Worm (Caenorhabditis elegans): ENCODE measurements around the gene ZK856.6.

The ZK856.6 gene

DNA sequence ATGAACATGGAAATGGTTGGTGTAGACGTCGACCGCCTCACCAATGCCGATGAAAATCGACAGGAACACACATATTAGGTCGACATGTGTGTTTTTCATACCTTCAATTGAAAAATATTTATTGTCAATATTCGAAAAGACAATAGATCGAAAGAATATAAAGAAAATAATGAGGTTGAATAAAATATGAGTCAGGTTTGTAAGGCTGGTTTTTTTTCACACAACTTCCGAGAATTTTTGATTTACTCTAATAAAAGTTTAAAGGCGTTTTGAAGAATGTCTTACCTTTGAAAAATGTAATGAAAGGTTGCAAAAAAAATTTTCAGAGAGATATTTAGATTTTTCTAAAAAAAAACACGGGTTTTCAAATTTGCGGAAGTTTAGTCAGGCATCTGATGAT is 24.8 kb upstream of the ZK856.6 start, which contains the start of gene egl-3:
Gene egl-3, minus strand, starts transcription at position 101 of the 400 bp plus-strand sequence.
- TF ChIP-seq ceh-82 (tag; optimal IDR thresholded peaks at IDR 0.05) = no peak
- no peak for TF ChIP-seq ama-1 (optimal IDR thresholded peaks at IDR 0.05)
- TF ChIP-seq lsy-12 (tag; optimal IDR thresholded peaks at IDR 0.05) = no peak
- no peak for TF ChIP-seq nhr-12 (tag; optimal IDR thresholded peaks at IDR 0.05)
- TF ChIP-seq pqm-1 (tag; optimal IDR thresholded peaks at IDR 0.05) = no peak
- TF ChIP-seq nhr-28 (tag; optimal IDR thresholded peaks at IDR 0.05) = no peak
- TF ChIP-seq fkh-2 (tag; optimal IDR thresholded peaks at IDR 0.05) = no peak
- TF ChIP-seq nhr-76 (tag; optimal IDR thresholded peaks at IDR 0.05) = no peak
- TF ChIP-seq ceh-9 (tag; optimal IDR thresholded peaks at IDR 0.05) = no peak
- no peak for TF ChIP-seq eor-1 (tag; optimal IDR thresholded peaks at IDR 0.05)
- no peak for TF ChIP-seq unc-62 (GFP tag; optimal IDR thresholded peaks at IDR 0.05)
- no peak for TF ChIP-seq mdl-1 (tag; optimal IDR thresholded peaks at IDR 0.05)
- TF ChIP-seq ceh-16 (tag; optimal IDR thresholded peaks at IDR 0.05) = no peak
- no peak for TF ChIP-seq daf-12 (tag; optimal IDR thresholded peaks at IDR 0.05)

DNA sequence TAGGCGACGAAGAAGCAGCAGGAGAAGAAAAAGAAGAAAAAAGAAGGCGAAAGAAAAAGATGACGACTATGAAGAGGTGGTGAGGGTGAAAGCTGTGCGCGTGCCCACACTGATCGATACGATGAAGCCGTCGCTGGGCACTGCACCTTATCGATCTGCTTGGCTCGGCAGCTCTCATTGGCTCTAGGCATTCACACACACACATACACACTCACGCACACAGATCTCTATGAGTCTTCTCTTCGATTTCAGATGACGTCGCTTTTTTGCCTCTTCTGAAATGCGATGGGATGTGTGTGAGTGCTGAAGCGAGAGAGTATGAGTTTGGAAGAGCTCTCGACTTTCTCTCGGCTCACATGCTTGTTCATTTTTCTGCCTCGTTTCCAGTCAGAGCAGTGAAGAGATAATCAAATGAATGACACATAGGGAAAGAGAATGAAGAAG is 23.8 kb upstream of the ZK856.6 start:
- peak; percentile 85 for TF ChIP-seq lin-39 (tag; optimal IDR thresholded peaks at IDR 0.05)
- peak; percentile 60 for TF ChIP-seq sea-2 (GFP tag; optimal IDR thresholded peaks at IDR 0.05)
- TF ChIP-seq unc-62 (GFP tag; optimal IDR thresholded peaks at IDR 0.05) = peak; percentile 66
- TF ChIP-seq ceh-28 (tag; optimal IDR thresholded peaks at IDR 0.05) = peak; percentile 88
- no peak for TF ChIP-seq ceh-82 (tag; optimal IDR thresholded peaks at IDR 0.05)
- peak; percentile 69 for TF ChIP-seq zag-1 (tag; optimal IDR thresholded peaks at IDR 0.05)
- TF ChIP-seq nhr-77 (tag; optimal IDR thresholded peaks at IDR 0.05) = no peak
- TF ChIP-seq hmg-11 (tag; optimal IDR thresholded peaks at IDR 0.05) = peak; percentile 91
- TF ChIP-seq snpc-4 (tag; optimal IDR thresholded peaks at IDR 0.05) = peak; percentile 35
- TF ChIP-seq egl-5 (tag; optimal IDR thresholded peaks at IDR 0.05) = peak; percentile 36
- peak; percentile 72 for TF ChIP-seq tbx-2 (tag; optimal IDR thresholded peaks at IDR 0.05)
- no peak for TF ChIP-seq eor-1 (tag; optimal IDR thresholded peaks at IDR 0.05)
- TF ChIP-seq lsy-12 (tag; optimal IDR thresholded peaks at IDR 0.05) = peak; percentile 57
- TF ChIP-seq fkh-10 (GFP tag; optimal IDR thresholded peaks at IDR 0.05) = peak; percentile 95
- TF ChIP-seq aly-2 (tag; optimal IDR thresholded peaks at IDR 0.05) = no peak
- TF ChIP-seq elt-1 (tag; optimal IDR thresholded peaks at IDR 0.05) = peak; percentile 55
- TF ChIP-seq nhr-11 (tag; optimal IDR thresholded peaks at IDR 0.05) = peak; percentile 79
- no peak for TF ChIP-seq egl-27 (tag; optimal IDR thresholded peaks at IDR 0.05)
- peak; percentile 47 for TF ChIP-seq lin-15B (tag; optimal IDR thresholded peaks at IDR 0.05)
- TF ChIP-seq mdl-1 (tag; optimal IDR thresholded peaks at IDR 0.05) = peak; percentile 10
- TF ChIP-seq nfya-1 (tag; optimal IDR thresholded peaks at IDR 0.05; ENCODE audit: insufficient read depth) = peak; percentile 98

DNA sequence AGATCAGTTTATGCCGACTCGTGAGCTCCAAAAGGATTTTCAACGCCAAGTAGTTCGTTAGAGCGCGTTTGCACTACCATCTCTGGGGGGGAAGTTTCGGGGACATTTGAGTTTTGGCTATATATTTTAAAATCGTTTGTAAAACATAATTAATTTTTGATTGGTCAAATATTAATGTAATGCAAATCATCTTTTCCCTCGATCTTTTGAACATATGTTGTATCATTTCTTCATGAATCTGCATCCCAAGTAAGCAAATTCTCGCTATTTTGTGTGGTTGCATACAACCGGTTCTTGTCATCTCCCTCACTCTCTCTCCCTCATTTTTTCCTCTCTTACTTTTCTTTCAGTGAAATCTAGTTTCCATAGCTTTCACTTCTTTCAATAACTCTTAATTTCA is 20.3 kb upstream of the ZK856.6 start:
- TF ChIP-seq nhr-28 (tag; optimal IDR thresholded peaks at IDR 0.05) (no peak), pqm-1 (tag; optimal IDR thresholded peaks at IDR 0.05) (peak; percentile 9), nhr-11 (tag; optimal IDR thresholded peaks at IDR 0.05) (no peak), sea-2 (GFP tag; optimal IDR thresholded peaks at IDR 0.05) (no peak), nhr-25 (tag; optimal IDR thresholded peaks at IDR 0.05) (peak; percentile 85), pha-4 (tag; optimal IDR thresholded peaks at IDR 0.05) (peak; percentile 73), elt-2 (tag; optimal IDR thresholded peaks at IDR 0.05) (peak; percentile 14), nhr-43 (tag; optimal IDR thresholded peaks at IDR 0.05; ENCODE audit: poor library complexity, severe bottlenecking) (peak; percentile 66), skn-1 (tag; optimal IDR thresholded peaks at IDR 0.05) (peak; percentile 69), snpc-4 (tag; optimal IDR thresholded peaks at IDR 0.05) (peak; percentile 45), nhr-23 (tag; optimal IDR thresholded peaks at IDR 0.05) (peak; percentile 42), nfya-1 (tag; optimal IDR thresholded peaks at IDR 0.05; ENCODE audit: insufficient read depth) (peak; percentile 45), fkh-2 (tag; optimal IDR thresholded peaks at IDR 0.05) (no peak), lin-15B (tag; optimal IDR thresholded peaks at IDR 0.05) (peak; percentile 72), nhr-237 (tag; optimal IDR thresholded peaks at IDR 0.05) (no peak), aly-2 (tag; optimal IDR thresholded peaks at IDR 0.05) (no peak), jun-1 (tag; optimal IDR thresholded peaks at IDR 0.05) (peak; percentile 10)

DNA sequence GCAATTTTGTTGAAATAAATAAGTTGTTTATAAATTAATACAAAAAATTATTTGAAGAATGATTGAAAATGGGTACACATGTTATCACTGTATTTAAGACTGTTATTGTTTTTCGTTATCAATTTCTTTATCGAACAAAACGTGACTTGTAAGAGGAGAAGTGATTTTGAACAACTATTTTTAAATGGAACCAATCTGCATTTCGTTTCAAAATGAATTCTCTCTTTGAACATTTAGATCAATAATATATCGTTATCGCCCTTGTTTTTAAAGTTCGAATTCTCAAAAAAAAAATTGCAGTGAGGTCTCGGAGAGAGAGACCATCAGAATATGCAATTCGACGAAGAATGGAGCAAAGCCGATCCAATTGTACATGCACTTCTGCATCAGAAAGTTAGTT is 19.3 kb upstream of the ZK856.6 start, which contains the start of gene cul-5:
Gene cul-5, plus strand, starts transcription at position 301 of the 400 bp plus-strand sequence.
- TF ChIP-seq pqm-1 (tag; optimal IDR thresholded peaks at IDR 0.05) (peak; percentile 35), jun-1 (tag; optimal IDR thresholded peaks at IDR 0.05) (no peak), elt-2 (tag; optimal IDR thresholded peaks at IDR 0.05) (peak; percentile 28), pha-4 (tag; optimal IDR thresholded peaks at IDR 0.05) (peak; percentile 29)

Measured in whole organism, L3 larva.